Worm (Caenorhabditis elegans) whole organism, L3 larva: ENCODE measurements around the gene set-11.

Experiments used
- R02D3.7 ChIP-seq: fragments of 150-350 bp; optimal IDR thresholded peaks from 2 replicates; lab custom pipeline; 2014; ENCODE audit warnings: missing biosample characterization, missing genetic modification characterization
- ama-1 ChIP-seq: fragments of 150-350 bp; optimal IDR thresholded peaks from 2 replicates; lab custom pipeline; 2018
- ceh-16 ChIP-seq: sonication (generic microtip); optimal IDR thresholded peaks from 2 replicates; lab custom pipeline; 2017; ENCODE audit warnings: missing biosample characterization, missing genetic modification characterization
- ceh-28 ChIP-seq: fragments of 150-350 bp; optimal IDR thresholded peaks from 2 replicates; lab custom pipeline; 2014; ENCODE audit warnings: missing biosample characterization, missing genetic modification reagents, missing genetic modification characterization
- ceh-82 ChIP-seq: fragments of 150-350 bp; optimal IDR thresholded peaks from 2 replicates; lab custom pipeline; 2014; ENCODE audit warnings: missing biosample characterization, missing genetic modification characterization
- ceh-9 ChIP-seq: sonication (generic microtip); optimal IDR thresholded peaks from 2 replicates; lab custom pipeline; 2018; ENCODE audit warnings: missing biosample characterization, missing genetic modification characterization
- egl-27 ChIP-seq: sonication (generic microtip); optimal IDR thresholded peaks from 4 replicates; lab custom pipeline; 2017; ENCODE audit warnings: missing biosample characterization, missing genetic modification reagents, missing genetic modification characterization
- egl-5 ChIP-seq: fragments of 150-350 bp; optimal IDR thresholded peaks from 2 replicates; lab custom pipeline; 2017; ENCODE audit warnings: missing biosample characterization, missing genetic modification reagents, missing genetic modification characterization, inconsistent platforms
- elt-1 ChIP-seq: fragments of 150-350 bp; optimal IDR thresholded peaks from 2 replicates; lab custom pipeline; 2014; ENCODE audit warnings: missing biosample characterization, missing genetic modification characterization
- elt-2 ChIP-seq: sonication (generic microtip); optimal IDR thresholded peaks from 2 replicates; lab custom pipeline; 2016; ENCODE audit warnings: missing genetic modification reagents, mild to moderate bottlenecking, missing genetic modification characterization, missing compliant biosample characterization
- elt-3 ChIP-seq, 3 experiments: fragments of 150-350 bp in 1 of 3; sonication (generic microtip) in 2 of 3; optimal IDR thresholded peaks; 2 replicates in 2 of 3; 4 replicates in 1 of 3; lab custom pipeline; 2014 to 2017; ENCODE audit warnings: missing biosample characterization in 3 of 3, missing genetic modification characterization in 3 of 3
- eor-1 ChIP-seq, 2 experiments: fragments of 150-350 bp; optimal IDR thresholded peaks; 2 replicates each; lab custom pipeline; 2014 to 2018; ENCODE audit warnings: missing biosample characterization in 2 of 2, missing genetic modification characterization in 2 of 2
- fkh-10 ChIP-seq: sonication (generic microtip); optimal IDR thresholded peaks from 2 replicates; lab custom pipeline; 2017; ENCODE audit warnings: missing biosample characterization, missing genetic modification reagents, missing genetic modification characterization
- fkh-2 ChIP-seq: fragments of 150-350 bp; optimal IDR thresholded peaks from 2 replicates; lab custom pipeline; 2014; ENCODE audit warnings: missing biosample characterization, missing genetic modification reagents, missing genetic modification characterization
- fos-1 ChIP-seq: fragments of 150-350 bp; optimal IDR thresholded peaks from 2 replicates; lab custom pipeline; 2014; ENCODE audit warnings: missing biosample characterization, missing genetic modification characterization
- jun-1 ChIP-seq: fragments of 150-350 bp; optimal IDR thresholded peaks from 2 replicates; lab custom pipeline; 2014; ENCODE audit warnings: missing biosample characterization, missing genetic modification reagents, missing genetic modification characterization
- lin-15B ChIP-seq: fragments of 150-350 bp; optimal IDR thresholded peaks from 2 replicates; lab custom pipeline; 2014; ENCODE audit warnings: missing biosample characterization, missing genetic modification characterization
- lin-39 ChIP-seq: fragments of 150-350 bp; optimal IDR thresholded peaks from 2 replicates; lab custom pipeline; 2018; ENCODE audit warnings: missing biosample characterization, missing genetic modification reagents, missing genetic modification characterization
- mdl-1 ChIP-seq: fragments of 150-350 bp; optimal IDR thresholded peaks from 2 replicates; lab custom pipeline; 2014; ENCODE audit warnings: missing biosample characterization, missing genetic modification characterization
- mml-1 ChIP-seq: fragments of 150-350 bp; sonication (generic microtip); optimal IDR thresholded peaks from 3 replicates; lab custom pipeline; 2014; ENCODE audit warnings: missing biosample characterization, missing genetic modification characterization
- nfya-1 ChIP-seq: sonication (generic microtip); optimal IDR thresholded peaks from 2 replicates; lab custom pipeline; 2017; ENCODE audit warnings: missing genetic modification characterization, mild to moderate bottlenecking, missing compliant biosample characterization, antibody characterized with exemption, moderate library complexity; ENCODE audit not compliant: insufficient read depth
- nhr-23 ChIP-seq: fragments of 150-350 bp; optimal IDR thresholded peaks from 2 replicates; lab custom pipeline; 2014; ENCODE audit warnings: missing biosample characterization, missing genetic modification reagents, missing genetic modification characterization
- nhr-28 ChIP-seq: fragments of 150-350 bp; optimal IDR thresholded peaks from 2 replicates; lab custom pipeline; 2014; ENCODE audit warnings: missing biosample characterization, missing genetic modification characterization
- nhr-43 ChIP-seq: sonication (generic microtip); optimal IDR thresholded peaks from 2 replicates; lab custom pipeline; 2016; ENCODE audit warnings: mild to moderate bottlenecking, missing genetic modification characterization, missing compliant biosample characterization; ENCODE audit not compliant: poor library complexity, severe bottlenecking
- nhr-67 ChIP-seq: fragments of 150-350 bp; optimal IDR thresholded peaks from 2 replicates; lab custom pipeline; 2014; ENCODE audit warnings: missing biosample characterization, missing genetic modification characterization
- nhr-76 ChIP-seq: fragments of 150-350 bp; sonication (generic microtip); optimal IDR thresholded peaks from 5 replicates; lab custom pipeline; 2014; ENCODE audit warnings: missing biosample characterization, missing genetic modification characterization
- nhr-77 ChIP-seq: fragments of 150-350 bp; optimal IDR thresholded peaks from 2 replicates; lab custom pipeline; 2014; ENCODE audit warnings: missing biosample characterization, missing genetic modification characterization
- pha-4 ChIP-seq: fragments of 150-350 bp; optimal IDR thresholded peaks from 2 replicates; lab custom pipeline; 2014; ENCODE audit warnings: missing biosample characterization, missing genetic modification reagents, missing genetic modification characterization
- pqm-1 ChIP-seq: fragments of 150-350 bp; optimal IDR thresholded peaks from 2 replicates; lab custom pipeline; 2017; ENCODE audit warnings: missing biosample characterization, missing genetic modification characterization, inconsistent platforms
- sea-2 ChIP-seq: fragments of 150-350 bp; sonication (generic microtip); optimal IDR thresholded peaks from 4 replicates; lab custom pipeline; 2014; ENCODE audit warnings: missing biosample characterization, missing genetic modification reagents, missing genetic modification characterization
- snpc-4 ChIP-seq: fragments of 150-350 bp; optimal IDR thresholded peaks from 2 replicates; lab custom pipeline; 2014; ENCODE audit warnings: missing biosample characterization, missing genetic modification characterization
- tbx-2 ChIP-seq: sonication (generic microtip); optimal IDR thresholded peaks from 2 replicates; lab custom pipeline; 2016; ENCODE audit warnings: mild to moderate bottlenecking, missing genetic modification characterization, missing compliant biosample characterization
- unc-39 ChIP-seq: sonication (generic microtip); optimal IDR thresholded peaks from 4 replicates; lab custom pipeline; 2017; ENCODE audit warnings: missing biosample characterization, missing genetic modification characterization
- unc-62 ChIP-seq: fragments of 150-350 bp; sonication (generic microtip); optimal IDR thresholded peaks from 4 replicates; lab custom pipeline; 2014; ENCODE audit warnings: missing biosample characterization, missing genetic modification reagents, missing genetic modification characterization
- zag-1 ChIP-seq: fragments of 150-350 bp; optimal IDR thresholded peaks from 2 replicates; lab custom pipeline; 2014; ENCODE audit warnings: missing biosample characterization, missing genetic modification characterization
- ztf-4 ChIP-seq: fragments of 150-350 bp; optimal IDR thresholded peaks from 2 replicates; lab custom pipeline; 2014; ENCODE audit warnings: missing biosample characterization, missing genetic modification characterization

Gene set-11

ce11 chrII:2730647-2731046, 38.3 kb upstream of the set-11 start:
- TF ChIP-seq ama-1: no peak
- TF ChIP-seq fkh-10 (GFP tag; lab: Kevin White, UChicago): peak; percentile 61
- TF ChIP-seq, all 47 proteins: peak for 1

DNA sequence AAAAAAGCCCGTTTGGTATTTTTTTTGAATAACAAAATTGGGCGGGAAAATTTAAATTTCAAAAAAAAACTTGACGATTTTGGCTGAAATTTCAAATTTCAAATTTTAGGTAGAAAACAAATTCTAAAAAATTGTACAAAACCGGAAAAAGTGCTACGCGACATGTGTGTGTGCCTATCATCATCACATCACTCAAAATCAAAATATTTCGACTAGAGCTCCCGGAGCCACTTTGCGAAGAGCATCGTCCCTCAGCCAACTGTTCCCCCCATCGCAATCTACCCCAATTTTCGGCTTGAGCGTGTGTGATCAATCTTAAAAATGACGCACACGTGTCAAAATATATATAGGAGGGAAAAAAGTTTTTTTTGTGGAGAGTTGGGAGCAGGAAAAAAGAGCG, 34.4 kb upstream of the set-11 start:
- TF ChIP-seq nhr-43 (tag; lab: Kevin White, UChicago) (no peak), elt-2 (tag; lab: Kevin White, UChicago) (no peak)

DNA sequence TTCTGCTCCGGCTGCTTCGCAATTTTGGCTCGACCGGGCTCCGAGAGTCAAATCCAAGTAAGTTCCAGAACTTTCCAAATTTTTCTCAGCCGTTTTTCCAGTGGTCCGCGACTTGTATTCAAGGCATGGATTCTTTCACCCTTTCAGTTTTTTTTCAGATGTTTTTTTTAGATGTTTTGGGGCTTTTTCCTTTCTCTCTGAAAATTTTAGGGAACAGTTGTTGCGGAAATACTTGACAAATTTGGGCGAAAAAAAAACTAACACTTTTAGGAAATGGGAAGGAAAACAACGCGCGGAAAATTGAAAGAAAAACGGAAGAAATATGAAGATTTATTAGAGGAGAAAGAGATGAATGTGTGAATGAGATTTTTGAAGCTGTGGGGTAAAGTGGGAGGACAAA, 33.2 kb upstream of the set-11 start, which contains the start of the genes T05A8.11 and nep-2:
T05A8.11 (minus strand) TSS at position 101 of the 400 bp plus-strand sequence.
nep-2 (minus strand) TSS at position 192 of the 400 bp plus-strand sequence.
- no peak for TF ChIP-seq ceh-28 (tag; lab: Kevin White, UChicago)
- no peak for TF ChIP-seq mml-1 (tag; lab: Kevin White, UChicago)
- no peak for TF ChIP-seq elt-2 (tag; lab: Kevin White, UChicago)
- no peak for TF ChIP-seq pha-4 (tag; lab: Kevin White, UChicago)
- TF ChIP-seq R02D3.7 (tag; lab: Kevin White, UChicago): no peak
- no peak for TF ChIP-seq nhr-76

ce11 chrII:2721992-2722391, 29.6 kb upstream of the set-11 start:
- TF ChIP-seq fos-1: no peak
- no peak for TF ChIP-seq tbx-2
- no peak for TF ChIP-seq sea-2
- TF ChIP-seq elt-2 (tag; lab: Kevin White, UChicago): no peak
- no peak for TF ChIP-seq fkh-2 (tag; lab: Kevin White, UChicago)
- no peak for TF ChIP-seq pqm-1 (tag; lab: Kevin White, UChicago)
- no peak for TF ChIP-seq ceh-9 (tag; lab: Kevin White, UChicago)
- no peak for TF ChIP-seq pha-4 (tag; lab: Kevin White, UChicago)
- TF ChIP-seq, all 47 proteins: peak for 0

DNA sequence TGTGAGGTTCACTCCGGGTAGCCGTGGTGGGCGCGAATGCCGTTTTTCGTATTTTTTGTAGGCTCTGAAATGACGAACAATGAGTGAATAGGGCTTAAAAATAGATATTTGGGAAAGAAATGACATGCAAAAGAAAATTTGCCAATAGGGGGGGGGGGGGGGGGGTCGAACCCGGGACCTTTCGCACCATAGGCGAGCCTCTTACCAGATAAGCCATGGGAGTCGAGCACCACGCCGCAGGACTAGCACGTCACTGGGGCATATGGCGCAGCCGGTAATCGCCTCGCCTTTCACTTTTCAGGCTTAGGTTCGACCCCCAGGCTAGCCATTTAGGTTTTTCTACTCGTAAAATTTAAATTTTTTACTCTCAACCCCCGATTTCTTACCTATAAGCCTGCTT, 26.8 kb upstream of the set-11 start:
- no peak for TF ChIP-seq jun-1 (tag; lab: Kevin White, UChicago)
- no peak for TF ChIP-seq nhr-76
- TF ChIP-seq unc-39 (tag; lab: Kevin White, UChicago): no peak
- no peak for TF ChIP-seq egl-27 (tag; lab: Kevin White, UChicago)
- no peak for TF ChIP-seq mdl-1 (tag; lab: Kevin White, UChicago)
- TF ChIP-seq nhr-23 (tag; lab: Kevin White, UChicago): no peak
- TF ChIP-seq lin-39 (tag; lab: Kevin White, UChicago): no peak
- TF ChIP-seq ama-1: no peak
- no peak for TF ChIP-seq elt-3 (tag; optimal IDR thresholded peaks at IDR 0.05; lab: Kevin White, UChicago)
- TF ChIP-seq eor-1 (tag; optimal IDR thresholded peaks at IDR 0.05; lab: Kevin White, UChicago): no peak
- no peak for TF ChIP-seq nhr-77
- TF ChIP-seq ztf-4: no peak
- TF ChIP-seq unc-62 (GFP tag; lab: Kevin White, UChicago): no peak
- TF ChIP-seq snpc-4: no peak
- no peak for TF ChIP-seq ceh-28 (tag; lab: Kevin White, UChicago)
- TF ChIP-seq pha-4 (tag; lab: Kevin White, UChicago): no peak
- no peak for TF ChIP-seq nfya-1

- no peak for TF ChIP-seq nhr-28 (tag; lab: Kevin White, UChicago)
- no peak for TF ChIP-seq elt-3 (tag; optimal IDR thresholded peaks at IDR 0.05; lab: Kevin White, UChicago)
- no peak for TF ChIP-seq lin-15B (tag; lab: Kevin White, UChicago)
- no peak for TF ChIP-seq ceh-16 (tag; lab: Kevin White, UChicago)
- TF ChIP-seq ceh-82 (tag; lab: Kevin White, UChicago): no peak
- no peak for TF ChIP-seq fkh-10 (GFP tag; lab: Kevin White, UChicago)
- TF ChIP-seq nfya-1: no peak
- no peak for TF ChIP-seq pqm-1 (tag; lab: Kevin White, UChicago)
- no peak for TF ChIP-seq zag-1
- TF ChIP-seq nhr-67 (tag; lab: Kevin White, UChicago): no peak
- TF ChIP-seq unc-62 (GFP tag; lab: Kevin White, UChicago): no peak
- TF ChIP-seq ceh-9 (tag; lab: Kevin White, UChicago): no peak
- TF ChIP-seq elt-1 (tag; lab: Kevin White, UChicago): no peak
- TF ChIP-seq egl-5 (tag; lab: Kevin White, UChicago): no peak
- no peak for TF ChIP-seq eor-1 (tag; optimal IDR thresholded peaks at IDR 0.05; lab: Kevin White, UChicago)
- no peak for TF ChIP-seq nhr-76
- no peak for TF ChIP-seq nhr-23 (tag; lab: Kevin White, UChicago)
- TF ChIP-seq lin-39 (tag; lab: Kevin White, UChicago): no peak
Observed at ce11 chrII:2717335-2717734, 25.0 kb upstream of the set-11 start, which contains the start of gene T05A8.3. Gene T05A8.3 (minus strand): TSS chrII:2717435.
